Worm (Caenorhabditis elegans): ENCODE measurements around the gene K02D10.1.

- TF ChIP-seq ama-1 (optimal IDR thresholded peaks at IDR 0.05) (no peak), hnd-1 (tag; optimal IDR thresholded peaks at IDR 0.05) (no peak), ceh-36 (tag; optimal IDR thresholded peaks at IDR 0.05) (no peak), ets-7 (tag; optimal IDR thresholded peaks at IDR 0.05) (no peak), pes-1 (GFP tag; IDR thresholded peaks at IDR 0.05) (no peak), tbx-37 (GFP tag; conservative IDR thresholded peaks at IDR 0.05) (no peak), aly-1 (tag; optimal IDR thresholded peaks at IDR 0.05) (no peak), flt-1 (GFP tag; IDR thresholded peaks at IDR 0.05) (no peak), scrt-1 (GFP tag; IDR thresholded peaks at IDR 0.05) (no peak), F13C5.2 (tag; optimal IDR thresholded peaks at IDR 0.05) (no peak), sea-1 (GFP tag; conservative IDR thresholded peaks at IDR 0.05) (no peak)
Observed at ce11 chrIII:8737391-8737790, 31.9 kb upstream of the K02D10.1 start.
